Worm (Caenorhabditis elegans): Measurements from ENCODE around the gene F47B8.2.

F47B8.2 gene

ce11 chrV:14316525-14316924 is at the start of gene F47B8.2:
Gene F47B8.2 (minus strand): TSS chrV:14316625.
- TF ChIP-seq him-1 (tag; optimal IDR thresholded peaks at IDR 0.05) (no peak), dao-5 (tag; optimal IDR thresholded peaks at IDR 0.05) (no peak), W03F9.2 (tag; optimal IDR thresholded peaks at IDR 0.05) (no peak)

ce11 chrV:14364586-14365248 is 48.3 kb upstream of the F47B8.2 start:
- TF ChIP-seq him-1 (tag; optimal IDR thresholded peaks at IDR 0.05): no peak
- TF ChIP-seq W03F9.2 (tag; optimal IDR thresholded peaks at IDR 0.05): no peak
- TF ChIP-seq dao-5 (tag; optimal IDR thresholded peaks at IDR 0.05): no peak

- TF ChIP-seq W03F9.2 (tag; optimal IDR thresholded peaks at IDR 0.05) (no peak), him-1 (tag; optimal IDR thresholded peaks at IDR 0.05) (no peak), dao-5 (tag; optimal IDR thresholded peaks at IDR 0.05) (no peak)
Observed at ce11 chrV:14361973-14362372, 45.5 kb upstream of the F47B8.2 start.

- no peak for TF ChIP-seq dao-5 (tag; optimal IDR thresholded peaks at IDR 0.05)
Observed at ce11 chrV:14358577-14358976, 42.2 kb upstream of the F47B8.2 start, which contains the start of gene Y49A3A.4. Gene Y49A3A.4 (minus strand): TSS chrV:14358890.

ce11 chrV:14355738-14356368 is 39.4 kb upstream of the F47B8.2 start, which contains the start of gene cyn-1:
Gene cyn-1 (plus strand): TSS chrV:14356076.
- TF ChIP-seq him-1 (tag; optimal IDR thresholded peaks at IDR 0.05) (peak; percentile 53), W03F9.2 (tag; optimal IDR thresholded peaks at IDR 0.05) (peak; percentile 89), dao-5 (tag; optimal IDR thresholded peaks at IDR 0.05) (no peak)

- TF ChIP-seq W03F9.2 (tag; optimal IDR thresholded peaks at IDR 0.05) (no peak), him-1 (tag; optimal IDR thresholded peaks at IDR 0.05) (no peak), dao-5 (tag; optimal IDR thresholded peaks at IDR 0.05) (peak; percentile 71)
Observed at ce11 chrV:14354258-14354877, 37.9 kb upstream of the F47B8.2 start, which contains the start of gene Y49A3A.3. Gene Y49A3A.3 (plus strand): TSS chrV:14354410.

- no peak for TF ChIP-seq dao-5 (tag; optimal IDR thresholded peaks at IDR 0.05)
- TF ChIP-seq W03F9.2 (tag; optimal IDR thresholded peaks at IDR 0.05): no peak
- TF ChIP-seq him-1 (tag; optimal IDR thresholded peaks at IDR 0.05): no peak
Observed at ce11 chrV:14352032-14352431, 35.6 kb upstream of the F47B8.2 start.

- TF ChIP-seq dao-5 (tag; optimal IDR thresholded peaks at IDR 0.05) (no peak), W03F9.2 (tag; optimal IDR thresholded peaks at IDR 0.05) (no peak), him-1 (tag; optimal IDR thresholded peaks at IDR 0.05) (no peak)
Observed at ce11 chrV:14351629-14352028, 35.2 kb upstream of the F47B8.2 start, which contains the start of gene vha-13. Gene vha-13 (plus strand): TSS chrV:14351709.

ce11 chrV:14350949-14351348 is 34.5 kb upstream of the F47B8.2 start:
- TF ChIP-seq W03F9.2 (tag; optimal IDR thresholded peaks at IDR 0.05) (peak; percentile 67), dao-5 (tag; optimal IDR thresholded peaks at IDR 0.05) (no peak), him-1 (tag; optimal IDR thresholded peaks at IDR 0.05) (peak; percentile 50)

ce11 chrV:14350498-14350897 is 34.1 kb upstream of the F47B8.2 start:
- no peak for TF ChIP-seq him-1 (tag; optimal IDR thresholded peaks at IDR 0.05)
- no peak for TF ChIP-seq W03F9.2 (tag; optimal IDR thresholded peaks at IDR 0.05)
- TF ChIP-seq dao-5 (tag; optimal IDR thresholded peaks at IDR 0.05): no peak

- TF ChIP-seq dao-5 (tag; optimal IDR thresholded peaks at IDR 0.05): no peak
- TF ChIP-seq W03F9.2 (tag; optimal IDR thresholded peaks at IDR 0.05): peak; percentile 97
- peak; percentile 59 for TF ChIP-seq him-1 (tag; optimal IDR thresholded peaks at IDR 0.05)
Observed at ce11 chrV:14347234-14347826, 30.9 kb upstream of the F47B8.2 start, which contains the start of gene cept-2. Gene cept-2 (plus strand): TSS chrV:14347766.

ce11 chrV:14341672-14342071 is 25.2 kb upstream of the F47B8.2 start, which contains the start of gene F47B8.10:
Gene F47B8.10 (plus strand): TSS chrV:14341972.
- TF ChIP-seq W03F9.2 (tag; optimal IDR thresholded peaks at IDR 0.05): no peak

- TF ChIP-seq him-1 (tag; optimal IDR thresholded peaks at IDR 0.05): no peak
- no peak for TF ChIP-seq dao-5 (tag; optimal IDR thresholded peaks at IDR 0.05)
- no peak for TF ChIP-seq W03F9.2 (tag; optimal IDR thresholded peaks at IDR 0.05)
Observed at ce11 chrV:14336655-14337054, 20.2 kb upstream of the F47B8.2 start, which contains the start of gene srm-6. Gene srm-6 (plus strand): TSS chrV:14336955.

ce11 chrV:14334901-14335300 is 18.5 kb upstream of the F47B8.2 start, which contains the start of gene srm-5:
Gene srm-5 (plus strand): TSS chrV:14335201.
- TF ChIP-seq dao-5 (tag; optimal IDR thresholded peaks at IDR 0.05): no peak
- no peak for TF ChIP-seq W03F9.2 (tag; optimal IDR thresholded peaks at IDR 0.05)
- TF ChIP-seq him-1 (tag; optimal IDR thresholded peaks at IDR 0.05): no peak

Data from whole organism, L4/young adult.